Worm (Caenorhabditis elegans): ENCODE data around the gene C25E10.7.
A peak's percentile ranks its signal among the peaks of the same experiment; 100 is the strongest.

Gene C25E10.7

ce11 chrV:9051100-9051499, at the start of gene C25E10.7:
TSS of gene C25E10.7 (minus strand) at chrV:9051200.
- TF ChIP-seq fkh-10 (GFP tag; optimal IDR thresholded peaks at IDR 0.05) (no peak), ces-1 (GFP tag; optimal IDR thresholded peaks at IDR 0.05) (no peak), lin-35 (GFP tag; optimal IDR thresholded peaks at IDR 0.05) (no peak), sox-4 (tag; optimal IDR thresholded peaks at IDR 0.05) (no peak), F16B12.6 (tag; optimal IDR thresholded peaks at IDR 0.05) (no peak), nhr-90 (tag; optimal IDR thresholded peaks at IDR 0.05; ENCODE audit: poor library complexity) (no peak), efl-1 (optimal IDR thresholded peaks at IDR 0.05) (no peak), efl-1 (GFP tag; optimal IDR thresholded peaks at IDR 0.05 in 1 of 2) (peak in 1 of 2 experiments; percentile 40), pqm-1 (tag; optimal IDR thresholded peaks at IDR 0.05) (no peak)

- TF ChIP-seq nhr-20 (tag; optimal IDR thresholded peaks at IDR 0.05): peak; percentile 57
- TF ChIP-seq elt-2 (tag; optimal IDR thresholded peaks at IDR 0.05): peak; percentile 5
- peak in 1 of 2 experiments; percentile 50 for TF ChIP-seq lin-35 (GFP tag; optimal IDR thresholded peaks at IDR 0.05)
- peak in 1 of 6 experiments; percentile 8 for TF ChIP-seq elt-3 (tag; optimal IDR thresholded peaks at IDR 0.05)
- no peak for TF ChIP-seq efl-1 (optimal IDR thresholded peaks at IDR 0.05)
- peak in 1 of 2 experiments; percentile 53 for TF ChIP-seq efl-1 (GFP tag; optimal IDR thresholded peaks at IDR 0.05 in 1 of 2)
- peak; percentile 23 for TF ChIP-seq nhr-90 (tag; optimal IDR thresholded peaks at IDR 0.05; ENCODE audit: poor library complexity)
- TF ChIP-seq nhr-85 (tag): peak; percentile 80
- peak; percentile 2 for TF ChIP-seq lin-14 (GFP tag; optimal IDR thresholded peaks at IDR 0.05)
- no peak for TF ChIP-seq C04F5.9 (tag; optimal IDR thresholded peaks at IDR 0.05)
- peak; percentile 31; the same call in 1 of the 2 replicates for TF ChIP-seq grh-1 (GFP tag; IDR thresholded peaks at IDR 0.05)
- TF ChIP-seq unc-30 (tag; optimal IDR thresholded peaks at IDR 0.05): no peak
- peak; percentile 58 for TF ChIP-seq nhr-19 (GFP tag; conservative IDR thresholded peaks at IDR 0.05)
- TF ChIP-seq mdl-1 (tag; optimal IDR thresholded peaks at IDR 0.05): peak in 1 of 2 experiments; percentile 16
- peak; percentile 4 for TF ChIP-seq blmp-1 (tag; optimal IDR thresholded peaks at IDR 0.05)
- TF ChIP-seq nhr-47 (tag; optimal IDR thresholded peaks at IDR 0.05): no peak
- TF ChIP-seq nhr-71 (tag; optimal IDR thresholded peaks at IDR 0.05): peak; percentile 50
- peak; percentile 7 for TF ChIP-seq snu-23 (GFP tag; optimal IDR thresholded peaks at IDR 0.05)
- no peak for TF ChIP-seq xbp-1 (tag; optimal IDR thresholded peaks at IDR 0.05)
Observed at ce11 chrV:9098280-9098973, 47.4 kb upstream of the C25E10.7 start, which contains the start of gene F21C10.9. TSS of gene F21C10.9 (minus strand) at chrV:9098696.

ce11 chrV:9097213-9097612, 46.2 kb upstream of the C25E10.7 start:
- TF ChIP-seq lin-35 (GFP tag; optimal IDR thresholded peaks at IDR 0.05) (peak in 1 of 2 experiments; percentile 24), nhr-90 (tag; optimal IDR thresholded peaks at IDR 0.05; ENCODE audit: poor library complexity) (no peak), ceh-88 (GFP tag; IDR thresholded peaks at IDR 0.05) (0 out of 2 replicates have a peak, but pooled peaks have one; percentile 19), lir-3 (tag; optimal IDR thresholded peaks at IDR 0.05; ENCODE audit: poor library complexity) (peak; percentile 44), elt-2 (tag; optimal IDR thresholded peaks at IDR 0.05) (peak; percentile 9), sptf-1 (tag; optimal IDR thresholded peaks at IDR 0.05) (no peak)

- TF ChIP-seq nhr-85 (tag) (peak; percentile 59), ama-1 (optimal IDR thresholded peaks at IDR 0.05) (peak; percentile 18), pag-3 (tag; optimal IDR thresholded peaks at IDR 0.05; ENCODE audit: borderline replicate concordance, insufficient read depth) (no peak), ceh-8 (GFP tag; optimal IDR thresholded peaks at IDR 0.05) (no peak), lin-35 (GFP tag; optimal IDR thresholded peaks at IDR 0.05) (peak in 1 of 2 experiments; percentile 2), efl-1 (optimal IDR thresholded peaks at IDR 0.05) (no peak), efl-1 (GFP tag; optimal IDR thresholded peaks at IDR 0.05 in 1 of 2) (peak in 1 of 2 experiments; percentile 72), C16A3.4 (tag; optimal IDR thresholded peaks at IDR 0.05) (peak; percentile 1), nhr-12 (tag; optimal IDR thresholded peaks at IDR 0.05) (no peak), nhr-20 (tag; optimal IDR thresholded peaks at IDR 0.05) (peak; percentile 15), snpc-4 (tag; optimal IDR thresholded peaks at IDR 0.05) (no peak), lin-14 (GFP tag; optimal IDR thresholded peaks at IDR 0.05) (peak; percentile 14), ets-5 (GFP tag; IDR thresholded peaks at IDR 0.05) (no peak)
Observed at ce11 chrV:9096674-9097073, 45.7 kb upstream of the C25E10.7 start.
